Fruit fly (Drosophila melanogaster): ENCODE data around the gene Dph4.

Dph4 gene

dm6 chr3R:5606477-5606876 is 17.4 kb downstream of the Dph4 start, which contains the start of gene asl (continued):
- TF ChIP-seq CG33213 (GFP tag; optimal IDR thresholded peaks at IDR 0.05) (peak; percentile 66), mam (GFP tag; optimal IDR thresholded peaks at IDR 0.05) (peak; percentile 44), CG4854 (GFP tag; optimal IDR thresholded peaks at IDR 0.05) (peak; percentile 59), CG8388 (GFP tag; optimal IDR thresholded peaks at IDR 0.05) (peak; percentile 57), Asciz (GFP tag; optimal IDR thresholded peaks at IDR 0.05) (peak; percentile 36), CG12155 (GFP tag; optimal IDR thresholded peaks at IDR 0.05) (peak; percentile 63), CG10654 (GFP tag; optimal IDR thresholded peaks at IDR 0.05) (peak; percentile 17), zfh2 (GFP tag; optimal IDR thresholded peaks at IDR 0.05) (peak; percentile 51), CG9727 (GFP tag; optimal IDR thresholded peaks at IDR 0.05) (peak; percentile 41), twi (tag; optimal IDR thresholded peaks at IDR 0.05) (peak; percentile 62), crp (GFP tag; optimal IDR thresholded peaks at IDR 0.05) (peak in 1 of 2 experiments; percentile 41), CG34376 (GFP tag; optimal IDR thresholded peaks at IDR 0.05) (peak; percentile 55), CG11695 (GFP tag; IDR thresholded peaks at IDR 0.05) (peak; percentile 35; the same call in 1 of the 3 replicates), pnt (GFP tag; optimal IDR thresholded peaks at IDR 0.05) (peak; percentile 45), Oli (tag; optimal IDR thresholded peaks at IDR 0.05) (peak; percentile 60), gt (GFP tag; IDR thresholded peaks at IDR 0.05) (no peak), Xbp1 (GFP tag; optimal IDR thresholded peaks at IDR 0.05) (peak; percentile 69), Dip3 (GFP tag; optimal IDR thresholded peaks at IDR 0.05) (peak; percentile 73), Elba2 (GFP tag; optimal IDR thresholded peaks at IDR 0.05) (peak; percentile 96), CG7928 (GFP tag; optimal IDR thresholded peaks at IDR 0.05) (no peak), dmrt99B (tag; optimal IDR thresholded peaks at IDR 0.05) (no peak), fd96Cb (tag; optimal IDR thresholded peaks at IDR 0.05) (peak; percentile 61), CG13775 (GFP tag; optimal IDR thresholded peaks at IDR 0.05) (peak; percentile 61), CG9876 (GFP tag; optimal IDR thresholded peaks at IDR 0.05) (peak; percentile 19), exex (tag; optimal IDR thresholded peaks at IDR 0.05) (no peak), H15 (GFP tag; IDR thresholded peaks at IDR 0.05) (no peak), CG12659 (GFP tag; optimal IDR thresholded peaks at IDR 0.05) (peak; percentile 88), cas (GFP tag; IDR thresholded peaks at IDR 0.05) (no peak), Pdp1 (GFP tag; optimal IDR thresholded peaks at IDR 0.05) (peak; percentile 54 to 59), CG9932 (GFP tag; IDR thresholded peaks at IDR 0.05) (peak; percentile 56), CG13624 (GFP tag; optimal IDR thresholded peaks at IDR 0.05) (peak; percentile 49), B-H1 (GFP tag; IDR thresholded peaks at IDR 0.05) (no peak), NC2α (GFP tag; optimal IDR thresholded peaks at IDR 0.05) (no peak), CG2889 (GFP tag; IDR thresholded peaks at IDR 0.05) (no peak), Ssrp (tag; optimal IDR thresholded peaks at IDR 0.05) (peak; percentile 57), vfl (GFP tag; optimal IDR thresholded peaks at IDR 0.05) (peak; percentile 16), CG18262 (tag; optimal IDR thresholded peaks at IDR 0.05) (peak; percentile 61), CG12299 (tag; optimal IDR thresholded peaks at IDR 0.05) (peak; percentile 50), bsh (GFP tag; optimal IDR thresholded peaks at IDR 0.05) (peak in 1 of 2 experiments; percentile 69), CG2875 (GFP tag; optimal IDR thresholded peaks at IDR 0.05) (peak; percentile 11), lov (optimal IDR thresholded peaks at IDR 0.05) (no peak), lov (GFP tag; IDR thresholded peaks at IDR 0.05) (0 out of 3 replicates have a peak, but pooled peaks have one; percentile 50), Max (GFP tag; optimal IDR thresholded peaks at IDR 0.05) (peak; percentile 57), ro (GFP tag; IDR thresholded peaks at IDR 0.05) (no peak), jigr1 (GFP tag; IDR thresholded peaks at IDR 0.05) (no peak), zen2 (GFP tag; IDR thresholded peaks at IDR 0.05; ENCODE audit: partially characterized antibody) (no peak), Bdp1 (GFP tag; optimal IDR thresholded peaks at IDR 0.05) (peak; percentile 32), sna (GFP tag; IDR thresholded peaks at IDR 0.05; ENCODE audit: partially characterized antibody) (no peak), Dfd (GFP tag; optimal IDR thresholded peaks at IDR 0.05) (peak in 1 of 2 experiments; percentile 78), CG17186 (GFP tag; optimal IDR thresholded peaks at IDR 0.05) (peak; percentile 100), Hr3 (GFP tag; optimal IDR thresholded peaks at IDR 0.05) (peak; percentile 64)
